Fruit fly (Drosophila melanogaster) whole organism, prepupa: ENCODE data around the gene CG5910.

Experiments
- Blimp-1 ChIP-seq: fragments of 200-800 bp; sonication (Bioruptor generic); optimal IDR thresholded peaks from 3 replicates; lab custom pipeline; 2017; ENCODE audit warnings: missing biosample characterization, missing genetic modification characterization, mild to moderate bottlenecking, moderate library complexity, missing genetic modification reagents
- CG10631 ChIP-seq: fragments of 200-800 bp; sonication (Bioruptor generic); optimal IDR thresholded peaks from 2 replicates; lab custom pipeline; 2016; ENCODE audit warnings: missing biosample characterization, missing genetic modification characterization
- CG11294 ChIP-seq: fragments of 200-800 bp; sonication (Bioruptor generic); IDR thresholded peaks from 2 replicates; pipeline ENCODE4 v1.3.6; 2022; ENCODE audit warnings: missing biosample characterization, missing genetic modification characterization
- CG11762 ChIP-seq: fragments of 200-800 bp; sonication (Bioruptor generic); optimal IDR thresholded peaks from 3 replicates; lab custom pipeline; 2016; ENCODE audit warnings: missing biosample characterization, missing genetic modification characterization; ENCODE audit not compliant: insufficient read depth
- CG11902 ChIP-seq: fragments of 200-800 bp; sonication (Bioruptor generic); optimal IDR thresholded peaks from 3 replicates; lab custom pipeline; 2016; ENCODE audit warnings: missing biosample characterization, missing genetic modification characterization
- CG15336 ChIP-seq: fragments of 200-800 bp; sonication (Bioruptor generic); IDR thresholded peaks from 2 replicates; pipeline ENCODE4 v1.3.6; 2022; ENCODE audit warnings: missing biosample characterization, missing genetic modification characterization
- CG3032 ChIP-seq: fragments of 200-800 bp; optimal IDR thresholded peaks from 2 replicates; lab custom pipeline; 2019; ENCODE audit warnings: missing biosample characterization, mild to moderate bottlenecking, missing genetic modification characterization, moderate library complexity
- CG31627 ChIP-seq: fragments of 200-800 bp; sonication (Bioruptor generic); optimal IDR thresholded peaks from 3 replicates; lab custom pipeline; 2016; ENCODE audit warnings: missing biosample characterization, missing genetic modification characterization
- CG32006 ChIP-seq: fragments of 200-800 bp; sonication (Bioruptor generic); optimal IDR thresholded peaks from 3 replicates; lab custom pipeline; 2017; ENCODE audit warnings: missing biosample characterization, mild to moderate bottlenecking, missing genetic modification characterization
- CG34406 ChIP-seq: fragments of 200-800 bp; sonication (Bioruptor generic); optimal IDR thresholded peaks from 3 replicates; lab custom pipeline; 2016; ENCODE audit warnings: missing biosample characterization, missing genetic modification characterization
- CG3919 ChIP-seq: fragments of 200-800 bp; sonication (Bioruptor generic); optimal IDR thresholded peaks from 3 replicates; lab custom pipeline; 2016; ENCODE audit warnings: missing biosample characterization, missing genetic modification characterization
- CG4318 ChIP-seq: fragments of 200-800 bp; sonication (Bioruptor generic); optimal IDR thresholded peaks from 3 replicates; lab custom pipeline; 2017; ENCODE audit warnings: missing biosample characterization, mild to moderate bottlenecking, missing genetic modification characterization
- CG6163 ChIP-seq: fragments of 200-800 bp; sonication (Bioruptor generic); IDR thresholded peaks from 3 replicates; pipeline ENCODE4 v1.3.6; 2022; ENCODE audit warnings: missing biosample characterization, missing genetic modification characterization
- CG6854 ChIP-seq: fragments of 200-800 bp; sonication (Bioruptor generic); optimal IDR thresholded peaks from 2 replicates; lab custom pipeline; 2017; ENCODE audit warnings: missing biosample characterization, mild to moderate bottlenecking, missing genetic modification characterization
- CG7368 ChIP-seq: fragments of 200-800 bp; sonication (Bioruptor generic); optimal IDR thresholded peaks from 3 replicates; lab custom pipeline; 2016; ENCODE audit warnings: missing biosample characterization, missing genetic modification characterization
- CG8119 ChIP-seq: fragments of 200-800 bp; sonication (Bioruptor generic); IDR thresholded peaks from 3 replicates; pipeline ENCODE4 v1.3.6; 2022; ENCODE audit warnings: missing biosample characterization, missing genetic modification characterization
- CG8319 ChIP-seq: fragments of 200-800 bp; sonication (Bioruptor generic); optimal IDR thresholded peaks from 3 replicates; lab custom pipeline; 2016; ENCODE audit warnings: missing biosample characterization, missing genetic modification characterization
- CG8632 ChIP-seq: fragments of 200-800 bp; sonication (Bioruptor generic); optimal IDR thresholded peaks from 3 replicates; lab custom pipeline; 2016; ENCODE audit warnings: missing biosample characterization, missing genetic modification characterization
- CG9139 ChIP-seq: fragments of 200-800 bp; sonication (Bioruptor generic); optimal IDR thresholded peaks from 3 replicates; lab custom pipeline; 2017; ENCODE audit warnings: missing biosample characterization, mild to moderate bottlenecking, missing genetic modification characterization
- Eip78C ChIP-seq: fragments of 200-800 bp; sonication (Bioruptor generic); peaks from one replicate; lab custom pipeline; 2016; ENCODE audit warnings: missing biosample characterization, missing genetic modification characterization
- Eip93F ChIP-seq: fragments of 200-800 bp; sonication (Bioruptor generic); optimal IDR thresholded peaks from 2 replicates; lab custom pipeline; 2016; ENCODE audit warnings: missing biosample characterization, mild to moderate bottlenecking, missing genetic modification characterization
- Ets96B ChIP-seq: fragments of 200-800 bp; optimal IDR thresholded peaks from 2 replicates; lab custom pipeline; 2019; ENCODE audit warnings: missing biosample characterization, mild to moderate bottlenecking, missing genetic modification characterization, moderate library complexity
- Gug ChIP-seq: fragments of 200-800 bp; sonication (Bioruptor generic); IDR thresholded peaks from 2 replicates; pipeline ENCODE4 v1.3.6; 2022; ENCODE audit warnings: missing biosample characterization, missing genetic modification characterization
- Hr39 ChIP-seq: fragments of 200-800 bp; sonication (Bioruptor generic); optimal IDR thresholded peaks from 2 replicates; lab custom pipeline; 2016; ENCODE audit warnings: missing biosample characterization, missing genetic modification characterization
- Hr4 ChIP-seq: fragments of 200-800 bp; sonication (Bioruptor generic); optimal IDR thresholded peaks from 3 replicates; lab custom pipeline; 2016; ENCODE audit warnings: missing biosample characterization, missing genetic modification characterization
- Lpt ChIP-seq: fragments of 200-800 bp; sonication (Bioruptor generic); optimal IDR thresholded peaks from 3 replicates; lab custom pipeline; 2016; ENCODE audit warnings: missing biosample characterization, missing genetic modification characterization
- Met ChIP-seq: fragments of 200-800 bp; sonication (Bioruptor generic); optimal IDR thresholded peaks from 3 replicates; lab custom pipeline; 2016; ENCODE audit warnings: missing biosample characterization, missing genetic modification characterization
- Smox ChIP-seq: fragments of 200-800 bp; sonication (Bioruptor generic); optimal IDR thresholded peaks from 3 replicates; lab custom pipeline; 2016; ENCODE audit warnings: missing biosample characterization, missing genetic modification characterization
- Sox14 ChIP-seq: fragments of 200-800 bp; sonication (Bioruptor generic); optimal IDR thresholded peaks from 3 replicates; lab custom pipeline; 2016; ENCODE audit warnings: missing biosample characterization, missing genetic modification characterization
- Sox15 ChIP-seq: fragments of 200-800 bp; sonication (Bioruptor generic); optimal IDR thresholded peaks from 3 replicates; lab custom pipeline; 2016; ENCODE audit warnings: missing biosample characterization, missing genetic modification characterization
- achi ChIP-seq: fragments of 200-800 bp; sonication (Bioruptor generic); optimal IDR thresholded peaks from 3 replicates; lab custom pipeline; 2016; ENCODE audit warnings: missing biosample characterization, missing genetic modification characterization
- acj6 ChIP-seq: fragments of 200-800 bp; sonication (Bioruptor generic); optimal IDR thresholded peaks from 3 replicates; lab custom pipeline; 2016; ENCODE audit warnings: missing biosample characterization, missing genetic modification characterization
- cyc ChIP-seq: fragments of 200-800 bp; sonication (Bioruptor generic); optimal IDR thresholded peaks from 3 replicates; lab custom pipeline; 2016; ENCODE audit warnings: missing biosample characterization, missing genetic modification characterization
- dac ChIP-seq: fragments of 200-800 bp; sonication (Bioruptor generic); optimal IDR thresholded peaks from 2 replicates; lab custom pipeline; 2017; ENCODE audit warnings: missing biosample characterization, mild to moderate bottlenecking, missing genetic modification characterization
- dsx ChIP-seq: fragments of 200-800 bp; optimal IDR thresholded peaks from 3 replicates; lab custom pipeline; 2019; ENCODE audit warnings: missing biosample characterization, mild to moderate bottlenecking, missing genetic modification characterization, moderate library complexity; ENCODE audit not compliant: poor library complexity, severe bottlenecking
- eg ChIP-seq: fragments of 200-800 bp; sonication (Bioruptor generic); IDR thresholded peaks from 3 replicates; pipeline ENCODE4 v1.3.6; 2022; ENCODE audit warnings: missing biosample characterization, missing genetic modification characterization
- esn ChIP-seq: fragments of 200-800 bp; sonication (Bioruptor generic); optimal IDR thresholded peaks from 2 replicates; lab custom pipeline; 2016; ENCODE audit warnings: missing biosample characterization, mild to moderate bottlenecking, missing genetic modification characterization, moderate library complexity
- fd59A ChIP-seq: fragments of 200-800 bp; sonication (Bioruptor generic); optimal IDR thresholded peaks from 2 replicates; lab custom pipeline; 2017; ENCODE audit warnings: missing biosample characterization, mild to moderate bottlenecking, missing genetic modification characterization, missing genetic modification reagents
- fkh ChIP-seq: fragments of 200-800 bp; sonication (Bioruptor generic); optimal IDR thresholded peaks from 3 replicates; lab custom pipeline; 2017; ENCODE audit warnings: missing biosample characterization, mild to moderate bottlenecking, missing genetic modification characterization, moderate library complexity
- lz ChIP-seq: fragments of 200-800 bp; sonication (Bioruptor generic); optimal IDR thresholded peaks from 3 replicates; lab custom pipeline; 2016; ENCODE audit warnings: missing biosample characterization, missing genetic modification characterization
- pdm3 ChIP-seq: fragments of 200-800 bp; sonication (Bioruptor generic); optimal IDR thresholded peaks from 3 replicates; lab custom pipeline; 2016; ENCODE audit warnings: missing biosample characterization, missing genetic modification characterization
- spab ChIP-seq: fragments of 200-800 bp; sonication (Bioruptor generic); optimal IDR thresholded peaks from 2 replicates; lab custom pipeline; 2017; ENCODE audit warnings: missing biosample characterization, mild to moderate bottlenecking, missing genetic modification characterization, missing genetic modification reagents
- ss ChIP-seq, 2 experiments: fragments of 200-800 bp; sonication (Bioruptor generic); optimal IDR thresholded peaks; 2 replicates in 1 of 2; 3 replicates in 1 of 2; lab custom pipeline; 2017 to 2018; ENCODE audit warnings: mild to moderate bottlenecking in 2 of 2, missing biosample characterization in 2 of 2, missing genetic modification characterization in 2 of 2, moderate library complexity in 1 of 2
- svp ChIP-seq: fragments of 200-800 bp; sonication (Bioruptor generic); peaks from one replicate; lab custom pipeline; 2016; ENCODE audit warnings: missing biosample characterization, missing genetic modification characterization
- topi ChIP-seq: fragments of 200-800 bp; sonication (Bioruptor generic); optimal IDR thresholded peaks from 3 replicates; lab custom pipeline; 2016; ENCODE audit warnings: missing biosample characterization, missing genetic modification characterization
- vri ChIP-seq: fragments of 200-800 bp; sonication (Bioruptor generic); optimal IDR thresholded peaks from 3 replicates; lab custom pipeline; 2016; ENCODE audit warnings: missing biosample characterization, mild to moderate bottlenecking, missing genetic modification characterization

CG5910 gene

dm6 chr3L:20441632-20442469 is at the start of gene CG5910:
Gene CG5910 (plus strand): TSS chr3L:20442419.
- TF ChIP-seq Blimp-1 (no peak), Lpt (GFP tag; lab: Kevin White, UChicago) (peak; percentile 52), CG11902 (GFP tag; lab: Kevin White, UChicago) (peak; percentile 37), Hr39 (GFP tag; lab: Kevin White, UChicago) (no peak), CG6163 (GFP tag; lab: Robert Waterston, UW) (peak; percentile 61; the same call in 1 of the 3 replicates), Sox15 (GFP tag; lab: Kevin White, UChicago) (peak; percentile 40), spab (GFP tag; lab: Kevin White, UChicago) (no peak), CG11294 (GFP tag; lab: Robert Waterston, UW) (peak; percentile 18; the same call in 1 of the 2 replicates), CG31627 (GFP tag; lab: Kevin White, UChicago) (peak; percentile 27), esn (GFP tag; lab: Kevin White, UChicago) (peak; percentile 63), Met (no peak), CG8632 (GFP tag; lab: Kevin White, UChicago) (no peak), dsx (GFP tag; lab: Kevin White, UChicago) (peak; percentile 82), CG6854 (GFP tag; lab: Kevin White, UChicago) (peak; percentile 57), CG8119 (no peak), CG3032 (peak; percentile 86), cyc (peak; percentile 53), Ets96B (tag; lab: Kevin White, UChicago) (peak; percentile 89), Eip93F (no peak), fkh (GFP tag; lab: Kevin White, UChicago) (peak; percentile 44), CG34406 (peak; percentile 75), CG15336 (GFP tag; lab: Robert Waterston, UW) (peak; percentile 61), lz (GFP tag; lab: Kevin White, UChicago) (peak; percentile 37), acj6 (GFP tag; lab: Kevin White, UChicago) (peak; percentile 76), CG10631 (GFP tag; lab: Kevin White, UChicago) (no peak), CG3919 (GFP tag; lab: Kevin White, UChicago) (no peak), fd59A (peak; percentile 64), Gug (no peak), Smox (GFP tag; lab: Kevin White, UChicago) (no peak), Hr4 (GFP tag; lab: Kevin White, UChicago) (no peak), Eip78C (GFP tag; lab: Kevin White, UChicago) (peak; percentile 89), CG8319 (no peak), CG11762 (GFP tag; lab: Kevin White, UChicago) (peak; percentile 41), topi (GFP tag; lab: Kevin White, UChicago) (no peak)

dm6 chr3L:20393357-20393756 is 48.9 kb upstream of the CG5910 start, which contains the start of gene CG33969:
Gene CG33969 (minus strand): TSS chr3L:20393553.
- no peak for TF ChIP-seq CG32006 (GFP tag; lab: Kevin White, UChicago)
- TF ChIP-seq CG10631 (GFP tag; lab: Kevin White, UChicago), result no peak
- no peak for TF ChIP-seq eg (GFP tag; lab: Robert Waterston, UW)
- TF ChIP-seq Sox15 (GFP tag; lab: Kevin White, UChicago), result no peak
- no peak for TF ChIP-seq Lpt (GFP tag; lab: Kevin White, UChicago)
- TF ChIP-seq achi (GFP tag; lab: Kevin White, UChicago), result no peak
- no peak for TF ChIP-seq lz (GFP tag; lab: Kevin White, UChicago)
- TF ChIP-seq CG34406, result no peak
- no peak for TF ChIP-seq spab (GFP tag; lab: Kevin White, UChicago)
- TF ChIP-seq Sox14 (GFP tag; lab: Kevin White, UChicago), result peak; percentile 32
- no peak for TF ChIP-seq Gug
- no peak for TF ChIP-seq dsx (GFP tag; lab: Kevin White, UChicago)
- no peak for TF ChIP-seq Hr4 (GFP tag; lab: Kevin White, UChicago)
- no peak for TF ChIP-seq cyc
- TF ChIP-seq CG4318, result no peak
- TF ChIP-seq esn (GFP tag; lab: Kevin White, UChicago), result peak; percentile 24
- no peak for TF ChIP-seq ss (GFP tag; optimal IDR thresholded peaks at IDR 0.05; lab: Kevin White, UChicago)
- TF ChIP-seq Hr39 (GFP tag; lab: Kevin White, UChicago), result no peak
- no peak for TF ChIP-seq CG31627 (GFP tag; lab: Kevin White, UChicago)
- peak; percentile 1 for TF ChIP-seq topi (GFP tag; lab: Kevin White, UChicago)
- TF ChIP-seq fkh (GFP tag; lab: Kevin White, UChicago), result peak; percentile 73
- TF ChIP-seq Smox (GFP tag; lab: Kevin White, UChicago), result no peak
- no peak for TF ChIP-seq CG9139 (GFP tag; lab: Kevin White, UChicago)
- TF ChIP-seq CG8119, result no peak
- TF ChIP-seq dac, result no peak
- peak; percentile 73 for TF ChIP-seq vri (GFP tag; lab: Kevin White, UChicago)
- TF ChIP-seq CG6163 (GFP tag; lab: Robert Waterston, UW), result no peak
- no peak for TF ChIP-seq CG7368 (GFP tag; lab: Kevin White, UChicago)
- TF ChIP-seq CG8632 (GFP tag; lab: Kevin White, UChicago), result no peak
- no peak for TF ChIP-seq CG6854 (GFP tag; lab: Kevin White, UChicago)
- no peak for TF ChIP-seq pdm3
- no peak for TF ChIP-seq Ets96B (tag; lab: Kevin White, UChicago)
- TF ChIP-seq svp (GFP tag; lab: Kevin White, UChicago), result no peak
